Worm (Caenorhabditis elegans) whole organism, young adult: Measurements from ENCODE around the gene C29F9.2.
"Not testable (repeated sequence)": the region's sequence is repeated elsewhere in the genome, so short reads cannot be mapped to it uniquely, and the experiment has no call there.

ENCODE experiments used
- B0261.1 ChIP-seq: sonication (generic microtip); optimal IDR thresholded peaks from 2 replicates; lab custom pipeline; 2016; ENCODE audit warnings: mild to moderate bottlenecking, missing genetic modification characterization, moderate library complexity, missing compliant biosample characterization
- B0336.3 ChIP-seq: fragments of 200-800 bp; sonication (Bioruptor generic); IDR thresholded peaks from 2 replicates; pipeline ENCODE4 v1.3.6; 2022; ENCODE audit warnings: missing genetic modification characterization, missing compliant biosample characterization
- F23B12.7 ChIP-seq: sonication (generic microtip); optimal IDR thresholded peaks from 2 replicates; lab custom pipeline; 2017; ENCODE audit warnings: missing genetic modification characterization, mild to moderate bottlenecking, missing compliant biosample characterization, antibody characterized with exemption, moderate library complexity; ENCODE audit not compliant: insufficient read depth
- F33H1.4 ChIP-seq: fragments of 200-800 bp; sonication (Bioruptor generic); IDR thresholded peaks from 2 replicates; pipeline ENCODE4 v1.3.6; 2022; ENCODE audit warnings: missing genetic modification reagents, missing genetic modification characterization, missing compliant biosample characterization
- F57A8.1 ChIP-seq: fragments of 200-800 bp; sonication (Bioruptor generic); optimal IDR thresholded peaks from 2 replicates; lab custom pipeline; 2018; ENCODE audit warnings: mild to moderate bottlenecking, missing genetic modification characterization, moderate library complexity, missing compliant biosample characterization
- Y53F4B.3 ChIP-seq: fragments of 200-800 bp; sonication (Bioruptor generic); IDR thresholded peaks from 2 replicates; pipeline ENCODE4 v1.3.6; 2022; ENCODE audit warnings: missing genetic modification reagents, missing genetic modification characterization, missing compliant biosample characterization
- Y95B8A.8 ChIP-seq: fragments of 200-800 bp; sonication (Bioruptor generic); IDR thresholded peaks from 2 replicates; pipeline ENCODE4 v1.3.6; 2022; ENCODE audit warnings: missing genetic modification reagents, missing genetic modification characterization, missing compliant biosample characterization
- attf-5 ChIP-seq: fragments of 200-800 bp; sonication (Bioruptor generic); optimal IDR thresholded peaks from 2 replicates; lab custom pipeline; 2018; ENCODE audit warnings: mild to moderate bottlenecking, missing genetic modification characterization, missing compliant biosample characterization
- ccch-3 ChIP-seq: fragments of 200-800 bp; sonication (Bioruptor generic); optimal IDR thresholded peaks from 2 replicates; lab custom pipeline; 2018; ENCODE audit warnings: mild to moderate bottlenecking, missing genetic modification characterization, missing compliant biosample characterization
- ceh-100 ChIP-seq: fragments of 200-800 bp; sonication (Bioruptor generic); IDR thresholded peaks from 2 replicates; pipeline ENCODE4 v1.3.6; 2022; ENCODE audit warnings: missing genetic modification reagents, missing genetic modification characterization, missing compliant biosample characterization
- ceh-58 ChIP-seq: fragments of 200-800 bp; sonication (Bioruptor generic); IDR thresholded peaks from 2 replicates; pipeline ENCODE4 v1.3.6; 2022; ENCODE audit warnings: missing genetic modification characterization, missing compliant biosample characterization
- egrh-3 ChIP-seq: fragments of 200-800 bp; sonication (Bioruptor generic); IDR thresholded peaks from 2 replicates; pipeline ENCODE4 v1.3.6; 2022; ENCODE audit warnings: missing genetic modification reagents, missing genetic modification characterization, missing compliant biosample characterization
- gei-17 ChIP-seq: fragments of 200-800 bp; sonication (Bioruptor generic); optimal IDR thresholded peaks from 2 replicates; lab custom pipeline; 2018; ENCODE audit warnings: mild to moderate bottlenecking, missing genetic modification characterization, missing compliant biosample characterization
- hlh-12 ChIP-seq: sonication (generic microtip); optimal IDR thresholded peaks from 2 replicates; lab custom pipeline; 2016; ENCODE audit warnings: missing genetic modification characterization, missing compliant biosample characterization
- hsf-1 ChIP-seq: fragments of 200-800 bp; sonication (Bioruptor generic); IDR thresholded peaks from 2 replicates; pipeline ENCODE4 v1.3.6; 2022; ENCODE audit warnings: missing genetic modification reagents, missing genetic modification characterization, missing compliant biosample characterization
- lin-26 ChIP-seq: fragments of 200-800 bp; sonication (Bioruptor generic); IDR thresholded peaks from 2 replicates; pipeline ENCODE4 v1.3.6; 2022; ENCODE audit warnings: missing genetic modification reagents, missing genetic modification characterization, missing compliant biosample characterization
- lsl-1 ChIP-seq: fragments of 200-800 bp; sonication (Bioruptor generic); optimal IDR thresholded peaks from 2 replicates; lab custom pipeline; 2018; ENCODE audit warnings: mild to moderate bottlenecking, missing genetic modification characterization, moderate library complexity, missing compliant biosample characterization
- nfya-1 ChIP-seq: sonication (generic microtip); optimal IDR thresholded peaks from 2 replicates; lab custom pipeline; 2017; ENCODE audit warnings: antibody characterized with exemption, missing compliant biosample characterization, missing genetic modification characterization, borderline replicate concordance; ENCODE audit not compliant: insufficient read depth
- nfyb-1 ChIP-seq: fragments of 200-800 bp; sonication (Bioruptor generic); IDR thresholded peaks from 2 replicates; pipeline ENCODE4 v1.3.6; 2022; ENCODE audit warnings: missing genetic modification reagents, missing genetic modification characterization, missing compliant biosample characterization
- nhr-179 ChIP-seq: sonication (generic microtip); optimal IDR thresholded peaks from 2 replicates; lab custom pipeline; 2016; ENCODE audit warnings: mild to moderate bottlenecking, missing genetic modification characterization, missing compliant biosample characterization
- pbrm-1 ChIP-seq: fragments of 200-800 bp; sonication (Bioruptor generic); IDR thresholded peaks from 2 replicates; pipeline ENCODE4 v1.3.6; 2022; ENCODE audit warnings: missing genetic modification reagents, missing genetic modification characterization, missing compliant biosample characterization
- repo-1 ChIP-seq: sonication (generic microtip); optimal IDR thresholded peaks from 2 replicates; lab custom pipeline; 2017; ENCODE audit warnings: mild to moderate bottlenecking, missing genetic modification characterization, missing compliant biosample characterization
- rpc-1 ChIP-seq, 2 experiments: fragments of 150-350 bp in 1 of 2; sonication (generic microtip) in 1 of 2; optimal IDR thresholded peaks; 2 replicates each; lab custom pipeline; 2014 to 2018; ENCODE audit warnings: missing biosample characterization in 1 of 2, missing genetic modification characterization in 1 of 2, missing genetic modification reagents in 1 of 2, missing genotype in 1 of 2
- sptf-2 ChIP-seq: fragments of 200-800 bp; sonication (Bioruptor generic); optimal IDR thresholded peaks from 2 replicates; lab custom pipeline; 2018; ENCODE audit warnings: mild to moderate bottlenecking, missing genetic modification characterization, missing compliant biosample characterization
- tbp1 ChIP-seq: fragments of 200-800 bp; sonication (Bioruptor generic); optimal IDR thresholded peaks from 2 replicates; lab custom pipeline; 2018; ENCODE audit warnings: mild to moderate bottlenecking, missing genetic modification characterization, missing compliant biosample characterization
- unc-130 ChIP-seq: sonication (generic microtip); optimal IDR thresholded peaks from 2 replicates; lab custom pipeline; 2016; ENCODE audit warnings: missing genetic modification reagents, missing genetic modification characterization, missing compliant biosample characterization
- xnd-1 ChIP-seq: sonication (generic microtip); optimal IDR thresholded peaks from 2 replicates; lab custom pipeline; 2016; ENCODE audit warnings: missing genotype, missing genetic modification reagents, missing genetic modification characterization, missing compliant biosample characterization
- zfh-2 ChIP-seq: fragments of 200-800 bp; sonication (Bioruptor generic); conservative IDR thresholded peaks from 2 replicates; pipeline ENCODE4 v1.3.6; 2022; ENCODE audit warnings: missing genetic modification reagents, missing genetic modification characterization, missing compliant biosample characterization
- ztf-25 ChIP-seq: fragments of 200-800 bp; sonication (Bioruptor generic); IDR thresholded peaks from 2 replicates; pipeline ENCODE4 v1.3.6; 2022; ENCODE audit warnings: missing genetic modification reagents, missing genetic modification characterization, missing compliant biosample characterization

The C29F9.2 gene

DNA sequence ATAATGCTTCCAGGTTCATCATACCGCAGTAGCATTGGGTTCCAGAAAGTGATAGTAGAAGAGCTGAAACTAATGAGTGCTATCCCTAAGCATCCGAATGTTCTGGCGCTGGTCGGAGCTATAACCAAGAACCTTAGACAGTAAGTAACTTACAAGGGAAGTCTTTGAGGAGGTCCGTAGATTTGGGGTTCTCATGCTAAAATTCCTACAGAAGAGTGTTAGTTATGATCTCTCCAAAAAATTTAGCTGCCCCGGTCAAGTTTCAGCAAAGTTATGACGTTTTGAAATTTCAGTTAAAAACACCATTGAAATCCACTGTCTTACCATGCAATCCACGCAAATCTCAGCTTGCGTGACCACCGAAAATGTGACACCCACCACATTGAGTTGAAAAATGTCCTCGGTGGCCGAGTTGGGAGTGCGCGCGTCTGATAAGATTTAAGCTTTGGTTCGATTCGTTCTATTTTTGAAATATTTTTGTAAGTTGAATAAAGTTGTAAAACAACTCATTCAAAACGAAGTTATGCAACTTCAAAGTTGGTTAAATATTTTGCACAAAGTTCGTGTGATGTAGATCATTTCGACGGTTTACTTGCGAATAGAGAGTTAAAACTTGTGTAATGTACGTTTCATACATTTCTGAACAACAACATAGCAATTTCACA, 30.1 kb downstream of the C29F9.2 start:
- TF ChIP-seq tbp1: peak; percentile 74
- not testable (repeated sequence) for TF ChIP-seq rpc-1 (optimal IDR thresholded peaks at IDR 0.05; lab: Kevin White, UChicago)
- TF ChIP-seq rpc-1 (tag; optimal IDR thresholded peaks at IDR 0.05; lab: Kevin White, UChicago): peak; percentile 50
- peak; percentile 43; the same call in 1 of the 2 replicates for TF ChIP-seq lin-26 (GFP tag; lab: Robert Waterston, UW)
- peak; percentile 53 for TF ChIP-seq B0261.1 (tag; lab: Kevin White, UChicago)

DNA sequence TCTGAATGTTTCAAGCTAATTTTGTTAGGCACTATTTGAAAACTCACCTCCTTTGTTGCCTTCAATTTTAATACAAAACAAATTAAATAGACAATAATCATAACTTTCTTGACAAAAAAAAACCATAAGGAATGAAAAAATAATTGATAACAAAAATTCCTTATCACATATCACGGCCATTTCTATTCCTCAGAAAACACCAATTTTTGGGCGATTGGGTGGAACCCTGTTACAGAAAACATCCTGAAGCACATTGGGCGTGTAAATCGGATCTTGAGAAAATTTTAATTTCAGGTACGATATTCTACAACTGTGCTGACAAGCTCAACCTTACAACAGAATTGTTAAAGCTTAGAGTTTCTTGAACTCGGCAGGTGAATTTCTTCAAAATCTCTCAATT, 34.0 kb downstream of the C29F9.2 start, which contains the start of gene F40G9.8:
TSS of gene F40G9.8 (minus strand) at position 101 of the 400 bp plus-strand sequence.
- TF ChIP-seq hsf-1: no peak

ce11 chrIII:165390-165789, 34.6 kb downstream of the C29F9.2 start, which contains the start of gene F40G9.7:
Gene F40G9.7, plus strand, starts transcription at chrIII:165690.
- TF ChIP-seq B0336.3 (GFP tag; lab: Robert Waterston, UW) (no peak), repo-1 (no peak), F23B12.7 (tag; lab: Kevin White, UChicago) (no peak), gei-17 (GFP tag; lab: Kevin White, UChicago) (no peak), nfya-1 (tag; lab: Kevin White, UChicago) (no peak), nhr-179 (tag; lab: Kevin White, UChicago) (no peak), hlh-12 (tag; lab: Kevin White, UChicago) (no peak), Y53F4B.3 (GFP tag; lab: Robert Waterston, UW) (no peak)

DNA sequence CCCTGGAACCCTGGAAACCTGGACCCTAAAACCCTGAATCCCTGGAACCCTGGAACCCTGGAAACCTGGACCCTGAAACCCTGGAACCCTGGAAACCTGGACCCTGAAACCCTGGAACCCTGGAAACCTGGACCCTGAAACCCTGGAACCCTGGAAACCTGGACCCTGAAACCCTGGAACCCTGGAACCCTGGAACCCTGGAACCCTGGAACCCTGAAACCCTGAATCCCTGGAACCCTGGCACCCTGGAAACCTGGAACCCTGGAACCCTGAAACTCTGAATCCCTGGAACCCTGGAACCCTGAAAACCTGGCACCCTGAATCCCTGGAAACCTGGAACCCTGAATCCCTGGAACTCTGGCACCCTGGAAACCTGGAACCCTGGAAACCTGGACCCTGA, 37.6 kb downstream of the C29F9.2 start:
- TF ChIP-seq zfh-2 (GFP tag; lab: Robert Waterston, UW): peak; percentile 82
- peak; percentile 85 for TF ChIP-seq egrh-3

DNA sequence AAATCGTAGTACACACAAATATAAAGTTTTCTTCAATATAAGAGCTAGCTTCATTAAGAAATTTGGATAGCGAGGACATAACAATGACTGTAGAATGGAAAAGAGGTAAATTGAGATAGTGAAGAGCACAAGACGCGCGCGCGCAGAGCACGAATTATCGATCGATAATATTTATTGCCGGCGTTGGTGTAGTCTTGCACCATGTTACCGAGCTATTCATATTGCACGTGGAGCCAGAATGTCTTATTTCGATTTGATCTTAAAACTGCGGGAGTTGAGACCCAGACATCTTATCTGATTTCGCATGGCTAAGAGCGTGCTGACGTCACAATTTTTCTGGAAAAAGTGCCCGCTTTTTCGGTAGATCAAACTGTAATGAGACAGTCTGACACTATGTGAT, 38.7 kb downstream of the C29F9.2 start, which contains the start of gene F40G9.18:
TSS of gene F40G9.18 (minus strand) at position 101 of the 400 bp plus-strand sequence.
- TF ChIP-seq Y95B8A.8 (GFP tag; lab: Robert Waterston, UW) (no peak), xnd-1 (tag; lab: Kevin White, UChicago) (no peak), ceh-58 (GFP tag; lab: Robert Waterston, UW) (no peak), F33H1.4 (no peak), ccch-3 (GFP tag; lab: Kevin White, UChicago) (no peak), pbrm-1 (GFP tag; lab: Robert Waterston, UW) (no peak), ztf-25 (GFP tag; lab: Robert Waterston, UW) (no peak), lsl-1 (GFP tag; lab: Kevin White, UChicago) (no peak)

DNA sequence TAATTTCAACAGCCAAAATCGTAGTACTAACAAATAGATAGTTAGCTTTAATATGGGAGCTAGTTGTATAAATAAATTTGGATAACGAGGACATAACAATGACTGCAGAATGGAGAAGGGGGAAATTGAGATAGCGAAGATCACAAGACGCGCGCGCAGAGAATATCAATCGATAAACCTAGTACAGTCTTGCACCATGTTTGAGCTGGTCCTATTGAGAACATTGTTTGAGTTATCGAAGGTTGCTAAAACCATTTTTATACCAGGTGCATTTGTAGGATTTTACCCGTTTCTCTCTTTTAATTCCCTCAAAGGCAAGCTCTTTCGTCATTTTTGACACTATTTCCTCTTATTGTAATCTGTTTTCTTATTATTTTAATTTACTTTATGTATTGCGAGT, 40.9 kb downstream of the C29F9.2 start, which contains the start of the genes F40G9.9 and F40G9.12:
TSS of gene F40G9.9 (minus strand) at position 101 of the 400 bp plus-strand sequence.
TSS of gene F40G9.12 (plus strand) at position 231 of the 400 bp plus-strand sequence.
- no peak for TF ChIP-seq unc-130 (GFP tag; lab: Kevin White, UChicago)
- no peak for TF ChIP-seq sptf-2
- TF ChIP-seq nfyb-1 (GFP tag; lab: Robert Waterston, UW): no peak
- TF ChIP-seq F57A8.1: no peak
- TF ChIP-seq ceh-100 (GFP tag; lab: Robert Waterston, UW): no peak
- no peak for TF ChIP-seq ceh-58 (GFP tag; lab: Robert Waterston, UW)
- no peak for TF ChIP-seq attf-5 (GFP tag; lab: Kevin White, UChicago)
